Worm (Caenorhabditis elegans): Measurements from ENCODE around the gene trpp-12.

Gene trpp-12

ce11 chrX:2419777-2420176 lies 10.3 kb downstream of the trpp-12 start, which contains the start of gene glr-7:
glr-7 (minus strand) TSS chrX:2419877.
- TF ChIP-seq lir-3 (tag; optimal IDR thresholded peaks at IDR 0.05), result no peak
- no peak for TF ChIP-seq daf-12 (tag; optimal IDR thresholded peaks at IDR 0.05)
- no peak for TF ChIP-seq cey-2 (tag; optimal IDR thresholded peaks at IDR 0.05; ENCODE audit: borderline replicate concordance, insufficient read depth)
- TF ChIP-seq ceh-62 (tag; optimal IDR thresholded peaks at IDR 0.05), result no peak
- no peak for TF ChIP-seq madf-9 (GFP tag; conservative IDR thresholded peaks at IDR 0.05)
- no peak for TF ChIP-seq mdt-29 (GFP tag; IDR thresholded peaks at IDR 0.05)
- TF ChIP-seq egl-27 (tag; optimal IDR thresholded peaks at IDR 0.05), result no peak
- no peak for TF ChIP-seq lin-39 (tag; optimal IDR thresholded peaks at IDR 0.05)
- no peak for TF ChIP-seq ceh-82 (tag; optimal IDR thresholded peaks at IDR 0.05)
- TF ChIP-seq mxl-2 (GFP tag; conservative IDR thresholded peaks at IDR 0.05), result no peak

ce11 chrX:2422123-2422522 lies 12.6 kb downstream of the trpp-12 start:
- TF ChIP-seq daf-19 (GFP tag; conservative IDR thresholded peaks at IDR 0.05) (no peak), daf-16 (GFP tag; optimal IDR thresholded peaks at IDR 0.05) (peak in 1 of 2 experiments; percentile 38), daf-16 (tag; optimal IDR thresholded peaks at IDR 0.05) (no peak), hlh-11 (tag; optimal IDR thresholded peaks at IDR 0.05) (peak; percentile 60), php-3 (GFP tag; IDR thresholded peaks at IDR 0.05) (peak; percentile 11; the same call in 1 of the 2 replicates), ama-1 (optimal IDR thresholded peaks at IDR 0.05) (no peak), ctbp-1 (GFP tag; IDR thresholded peaks at IDR 0.05) (no peak), aha-1 (tag) (peak; percentile 16), nhr-48 (tag; optimal IDR thresholded peaks at IDR 0.05) (peak; percentile 60), tra-1 (GFP tag; IDR thresholded peaks at IDR 0.05) (peak; percentile 90), dmd-6 (GFP tag; IDR thresholded peaks at IDR 0.05) (peak; percentile 96)

ce11 chrX:2425284-2425683 lies 15.8 kb downstream of the trpp-12 start:
- no peak for TF ChIP-seq mxl-3 (GFP tag; optimal IDR thresholded peaks at IDR 0.05)
- TF ChIP-seq daf-19 (GFP tag; conservative IDR thresholded peaks at IDR 0.05), result no peak
- TF ChIP-seq T20F7.1 (GFP tag; optimal IDR thresholded peaks at IDR 0.05), result no peak
- no peak for TF ChIP-seq F49E8.2 (tag; optimal IDR thresholded peaks at IDR 0.05; ENCODE audit: borderline replicate concordance)
- no peak for TF ChIP-seq lin-1 (GFP tag; IDR thresholded peaks at IDR 0.05)
- no peak for TF ChIP-seq dve-1 (tag; optimal IDR thresholded peaks at IDR 0.05; ENCODE audit: insufficient read depth)
- peak; percentile 32 for TF ChIP-seq dmd-6 (GFP tag; IDR thresholded peaks at IDR 0.05)
- no peak for TF ChIP-seq ceh-62 (tag; optimal IDR thresholded peaks at IDR 0.05)
- no peak for TF ChIP-seq egl-27 (tag; optimal IDR thresholded peaks at IDR 0.05)
- no peak for TF ChIP-seq madf-5 (GFP tag; IDR thresholded peaks at IDR 0.05)
- no peak for TF ChIP-seq ZK337.2 (GFP tag; IDR thresholded peaks at IDR 0.05)
- TF ChIP-seq nhr-28 (tag; optimal IDR thresholded peaks at IDR 0.05), result peak; percentile 2
- TF ChIP-seq mep-1 (tag; optimal IDR thresholded peaks at IDR 0.05), result no peak
- TF ChIP-seq lin-39 (tag; optimal IDR thresholded peaks at IDR 0.05), result no peak
- no peak for TF ChIP-seq nhr-77 (tag; optimal IDR thresholded peaks at IDR 0.05)
- peak; percentile 6 for TF ChIP-seq hlh-30 (tag; optimal IDR thresholded peaks at IDR 0.05; ENCODE audit: insufficient read depth)
- TF ChIP-seq T26A8.4 (GFP tag; IDR thresholded peaks at IDR 0.05), result no peak
- no peak for TF ChIP-seq zfp-3 (GFP tag; conservative IDR thresholded peaks at IDR 0.05)
- no peak for TF ChIP-seq egl-43 (GFP tag; IDR thresholded peaks at IDR 0.05)
- no peak for TF ChIP-seq F37D6.2 (tag; optimal IDR thresholded peaks at IDR 0.05)
- no peak for TF ChIP-seq R02D3.7 (tag; optimal IDR thresholded peaks at IDR 0.05)
- TF ChIP-seq unc-62 (GFP tag; optimal IDR thresholded peaks at IDR 0.05 in 1 of 2), result peak in 1 of 2 experiments; percentile 92
- TF ChIP-seq unc-62 (tag; optimal IDR thresholded peaks at IDR 0.05), result no peak
- TF ChIP-seq ztf-7 (tag; optimal IDR thresholded peaks at IDR 0.05), result no peak
- no peak for TF ChIP-seq lin-38 (GFP tag; IDR thresholded peaks at IDR 0.05)
